Worm (Caenorhabditis elegans): ENCODE data around the gene rop-1.

- no peak for TF ChIP-seq fos-1 (tag; optimal IDR thresholded peaks at IDR 0.05)
- TF ChIP-seq nhr-237 (tag; optimal IDR thresholded peaks at IDR 0.05): no peak
- TF ChIP-seq C16A3.4 (tag; optimal IDR thresholded peaks at IDR 0.05): no peak
- TF ChIP-seq sptf-1 (tag; optimal IDR thresholded peaks at IDR 0.05): no peak
- no peak for TF ChIP-seq mdl-1 (tag; optimal IDR thresholded peaks at IDR 0.05)
- no peak for TF ChIP-seq ama-1 (optimal IDR thresholded peaks at IDR 0.05)
- no peak for TF ChIP-seq unc-62 (GFP tag; optimal IDR thresholded peaks at IDR 0.05)
- TF ChIP-seq jun-1 (tag; optimal IDR thresholded peaks at IDR 0.05): no peak
- no peak for TF ChIP-seq ztf-4 (tag; optimal IDR thresholded peaks at IDR 0.05)
- TF ChIP-seq Y116A8C.19 (tag; optimal IDR thresholded peaks at IDR 0.05; ENCODE audit: borderline replicate concordance): no peak
- no peak for TF ChIP-seq elt-3 (tag; optimal IDR thresholded peaks at IDR 0.05)
- no peak for TF ChIP-seq lin-35 (GFP tag; optimal IDR thresholded peaks at IDR 0.05)
- TF ChIP-seq nhr-77 (tag; optimal IDR thresholded peaks at IDR 0.05): no peak
- TF ChIP-seq mep-1 (tag; optimal IDR thresholded peaks at IDR 0.05): no peak
These were observed 42.2 kb upstream of the rop-1 start, which contains the start of gene B0024.4 for ce11 chrV:10297099-10297498.
